Worm (Caenorhabditis elegans) whole organism, mixed stage, embryonic: ENCODE measurements around the gene nhr-13.

Experiments
- M03D4.4 ChIP-seq: sonication (generic microtip); optimal IDR thresholded peaks from 2 replicates; lab custom pipeline; 2017; ENCODE audit warnings: mild to moderate bottlenecking, missing genetic modification characterization, missing compliant biosample characterization
- ceh-39 ChIP-seq: fragments of 150-350 bp; optimal IDR thresholded peaks from 2 replicates; lab custom pipeline; 2014; ENCODE audit warnings: missing biosample characterization, missing genetic modification characterization
- ceh-43 ChIP-seq: fragments of 200-800 bp; sonication (Bioruptor generic); optimal IDR thresholded peaks from 2 replicates; lab custom pipeline; 2018; ENCODE audit warnings: mild to moderate bottlenecking, missing genetic modification characterization, moderate library complexity, missing compliant biosample characterization
- ceh-83 ChIP-seq: fragments of 200-800 bp; sonication (Bioruptor generic); optimal IDR thresholded peaks from 2 replicates; lab custom pipeline; 2018; ENCODE audit warnings: mild to moderate bottlenecking, missing genetic modification characterization, missing compliant biosample characterization
- ces-1 ChIP-seq: fragments of 150-350 bp; optimal IDR thresholded peaks from 2 replicates; lab custom pipeline; 2014; ENCODE audit warnings: missing biosample characterization, missing genetic modification reagents, missing genetic modification characterization
- cnd-1 ChIP-seq: fragments of 200-800 bp; sonication (Bioruptor generic); optimal IDR thresholded peaks from 2 replicates; lab custom pipeline; 2018; ENCODE audit warnings: mild to moderate bottlenecking, missing genetic modification characterization, missing compliant biosample characterization
- drap-1 ChIP-seq: fragments of 200-800 bp; sonication (Bioruptor generic); optimal IDR thresholded peaks from 3 replicates; lab custom pipeline; 2018; ENCODE audit warnings: mild to moderate bottlenecking, missing genetic modification characterization, missing compliant biosample characterization
- elt-1 ChIP-seq: sonication (generic microtip); optimal IDR thresholded peaks from 2 replicates; lab custom pipeline; 2017; ENCODE audit warnings: missing genetic modification characterization, mild to moderate bottlenecking, missing compliant biosample characterization, antibody characterized with exemption, moderate library complexity, borderline replicate concordance; ENCODE audit not compliant: insufficient read depth
- flh-1 ChIP-seq: fragments of 200-800 bp; sonication (Bioruptor generic); optimal IDR thresholded peaks from 2 replicates; lab custom pipeline; 2018; ENCODE audit warnings: mild to moderate bottlenecking, missing genetic modification characterization, moderate library complexity, missing compliant biosample characterization
- ham-2 ChIP-seq: fragments of 200-800 bp; sonication (Bioruptor generic); optimal IDR thresholded peaks from 2 replicates; lab custom pipeline; 2018; ENCODE audit warnings: mild to moderate bottlenecking, missing genetic modification characterization, missing compliant biosample characterization
- hlh-1 ChIP-seq: fragments of 150-350 bp; optimal IDR thresholded peaks from 2 replicates; lab custom pipeline; 2014; ENCODE audit warnings: missing biosample characterization, missing genetic modification reagents, missing genetic modification characterization
- lin-13 ChIP-seq: fragments of 150-350 bp; optimal IDR thresholded peaks from 2 replicates; lab custom pipeline; 2014; ENCODE audit warnings: missing biosample characterization, missing genetic modification characterization
- lin-32 ChIP-seq: fragments of 200-800 bp; sonication (Bioruptor generic); optimal IDR thresholded peaks from 2 replicates; lab custom pipeline; 2018; ENCODE audit warnings: mild to moderate bottlenecking, missing genetic modification characterization, missing compliant biosample characterization
- lsy-2 ChIP-seq: fragments of 150-350 bp; optimal IDR thresholded peaks from 2 replicates; lab custom pipeline; 2014; ENCODE audit warnings: missing biosample characterization, missing genetic modification characterization
- mep-1 ChIP-seq: fragments of 150-350 bp; optimal IDR thresholded peaks from 2 replicates; lab custom pipeline; 2017; ENCODE audit warnings: missing biosample characterization, missing genetic modification reagents, missing genetic modification characterization, inconsistent platforms
- nhr-12 ChIP-seq: fragments of 150-350 bp; optimal IDR thresholded peaks from 2 replicates; lab custom pipeline; 2014; ENCODE audit warnings: missing biosample characterization, missing genetic modification characterization
- nhr-2 ChIP-seq: fragments of 150-350 bp; optimal IDR thresholded peaks from 2 replicates; lab custom pipeline; 2014; ENCODE audit warnings: missing biosample characterization, missing genetic modification characterization
- nhr-237 ChIP-seq: fragments of 150-350 bp; optimal IDR thresholded peaks from 2 replicates; lab custom pipeline; 2014; ENCODE audit warnings: missing biosample characterization, missing genetic modification characterization
- pha-4 ChIP-seq: fragments of 150-350 bp; optimal IDR thresholded peaks from 2 replicates; lab custom pipeline; 2018; ENCODE audit warnings: missing biosample characterization, missing genetic modification reagents, missing genetic modification characterization
- snpc-4 ChIP-seq: fragments of 150-350 bp; optimal IDR thresholded peaks from 2 replicates; lab custom pipeline; 2014; ENCODE audit warnings: missing biosample characterization, missing genetic modification characterization
- sptf-1 ChIP-seq: sonication (generic microtip); optimal IDR thresholded peaks from 2 replicates; lab custom pipeline; 2017; ENCODE audit warnings: mild to moderate bottlenecking, missing genetic modification characterization, moderate library complexity, missing compliant biosample characterization
- tbx-8 ChIP-seq: fragments of 200-800 bp; sonication (Bioruptor generic); optimal IDR thresholded peaks from 2 replicates; lab custom pipeline; 2018; ENCODE audit warnings: mild to moderate bottlenecking, missing genetic modification characterization, moderate library complexity, missing compliant biosample characterization
- unc-120 ChIP-seq: sonication (generic microtip); optimal IDR thresholded peaks from 2 replicates; lab custom pipeline; 2017; ENCODE audit warnings: missing genetic modification characterization, missing compliant biosample characterization; ENCODE audit not compliant: poor library complexity, severe bottlenecking
- unc-39 ChIP-seq: fragments of 150-350 bp; optimal IDR thresholded peaks from 2 replicates; lab custom pipeline; 2014; ENCODE audit warnings: missing biosample characterization, missing genetic modification characterization
- unc-62 ChIP-seq: fragments of 150-350 bp; optimal IDR thresholded peaks from 2 replicates; lab custom pipeline; 2014; ENCODE audit warnings: missing biosample characterization, missing genetic modification reagents, missing genetic modification characterization
- zip-8 ChIP-seq: fragments of 150-350 bp; optimal IDR thresholded peaks from 2 replicates; lab custom pipeline; 2014; ENCODE audit warnings: missing biosample characterization, missing genetic modification characterization
- ztf-11 ChIP-seq: fragments of 150-350 bp; optimal IDR thresholded peaks from 2 replicates; lab custom pipeline; 2014; ENCODE audit warnings: missing biosample characterization, missing genetic modification characterization

The nhr-13 gene

ce11 chrV:2149432-2149831, 42.9 kb upstream of the nhr-13 start, which contains the start of gene C45H4.21:
TSS of gene C45H4.21 (minus strand) at chrV:2149532.
- TF ChIP-seq ztf-11 (tag; lab: Kevin White, UChicago) (no peak), sptf-1 (tag; lab: Kevin White, UChicago) (no peak), drap-1 (GFP tag; lab: Kevin White, UChicago) (no peak), nhr-2 (tag; lab: Kevin White, UChicago) (no peak), flh-1 (GFP tag; lab: Kevin White, UChicago) (no peak), lsy-2 (tag; lab: Kevin White, UChicago) (no peak), snpc-4 (no peak), pha-4 (tag; lab: Kevin White, UChicago) (no peak), unc-39 (tag; lab: Kevin White, UChicago) (no peak)

ce11 chrV:2150876-2151275, 41.4 kb upstream of the nhr-13 start, which contains the start of gene C45H4.13:
TSS of gene C45H4.13 (minus strand) at chrV:2150976.
- TF ChIP-seq pha-4 (tag; lab: Kevin White, UChicago) = no peak
- no peak for TF ChIP-seq elt-1
- TF ChIP-seq lin-32 (GFP tag; lab: Kevin White, UChicago) = no peak
- no peak for TF ChIP-seq lin-13 (tag; lab: Kevin White, UChicago)
- TF ChIP-seq unc-39 (tag; lab: Kevin White, UChicago) = no peak

ce11 chrV:2151458-2151857, 40.8 kb upstream of the nhr-13 start, which contains the start of gene srbc-24:
TSS of gene srbc-24 (plus strand) at chrV:2151758.
- no peak for TF ChIP-seq ceh-83 (GFP tag; lab: Kevin White, UChicago)
- no peak for TF ChIP-seq sptf-1 (tag; lab: Kevin White, UChicago)
- TF ChIP-seq ham-2 (GFP tag; lab: Kevin White, UChicago) = no peak
- TF ChIP-seq cnd-1 = no peak
- no peak for TF ChIP-seq M03D4.4 (tag; lab: Kevin White, UChicago)

ce11 chrV:2153274-2153673, 39.0 kb upstream of the nhr-13 start, which contains the start of gene srbc-23:
TSS of gene srbc-23 (plus strand) at chrV:2153574.
- TF ChIP-seq tbx-8 (GFP tag; lab: Kevin White, UChicago) = no peak

ce11 chrV:2155232-2155631, 37.1 kb upstream of the nhr-13 start, which contains the start of gene srbc-21:
TSS of gene srbc-21 (plus strand) at chrV:2155532.
- TF ChIP-seq zip-8 (tag; lab: Kevin White, UChicago) = peak; percentile 5
- no peak for TF ChIP-seq snpc-4

ce11 chrV:2156830-2157229, 35.5 kb upstream of the nhr-13 start, which contains the start of gene srbc-22:
TSS of gene srbc-22 (plus strand) at chrV:2157130.
- TF ChIP-seq drap-1 (GFP tag; lab: Kevin White, UChicago) (no peak), zip-8 (tag; lab: Kevin White, UChicago) (peak; percentile 23), ceh-83 (GFP tag; lab: Kevin White, UChicago) (no peak), nhr-237 (tag; lab: Kevin White, UChicago) (no peak), ceh-43 (GFP tag; lab: Kevin White, UChicago) (no peak), ceh-39 (no peak)

ce11 chrV:2159331-2159730, 33.0 kb upstream of the nhr-13 start, which contains the start of gene C45H4.14:
TSS of gene C45H4.14 (minus strand) at chrV:2159431.
- TF ChIP-seq elt-1 (no peak), nhr-237 (tag; lab: Kevin White, UChicago) (no peak), mep-1 (tag; lab: Kevin White, UChicago) (no peak), unc-120 (tag; lab: Kevin White, UChicago) (no peak)
- TF ChIP-seq, all 35 proteins: peak for 0

ce11 chrV:2163735-2164134, 28.6 kb upstream of the nhr-13 start, which contains the start of gene str-255:
TSS of gene str-255 (minus strand) at chrV:2163835.
- TF ChIP-seq ceh-83 (GFP tag; lab: Kevin White, UChicago) (no peak), tbx-8 (GFP tag; lab: Kevin White, UChicago) (no peak), snpc-4 (no peak), lin-32 (GFP tag; lab: Kevin White, UChicago) (no peak), unc-62 (GFP tag; lab: Kevin White, UChicago) (no peak), nhr-12 (no peak), unc-120 (tag; lab: Kevin White, UChicago) (no peak), nhr-237 (tag; lab: Kevin White, UChicago) (no peak), unc-39 (tag; lab: Kevin White, UChicago) (no peak), ceh-43 (GFP tag; lab: Kevin White, UChicago) (no peak), hlh-1 (tag; lab: Kevin White, UChicago) (no peak), ces-1 (GFP tag; lab: Kevin White, UChicago) (no peak), flh-1 (GFP tag; lab: Kevin White, UChicago) (no peak), ceh-39 (no peak), zip-8 (tag; lab: Kevin White, UChicago) (no peak)
